Fruit fly (Drosophila melanogaster): ENCODE results near the gene Usp12-46.

Gene Usp12-46

DNA sequence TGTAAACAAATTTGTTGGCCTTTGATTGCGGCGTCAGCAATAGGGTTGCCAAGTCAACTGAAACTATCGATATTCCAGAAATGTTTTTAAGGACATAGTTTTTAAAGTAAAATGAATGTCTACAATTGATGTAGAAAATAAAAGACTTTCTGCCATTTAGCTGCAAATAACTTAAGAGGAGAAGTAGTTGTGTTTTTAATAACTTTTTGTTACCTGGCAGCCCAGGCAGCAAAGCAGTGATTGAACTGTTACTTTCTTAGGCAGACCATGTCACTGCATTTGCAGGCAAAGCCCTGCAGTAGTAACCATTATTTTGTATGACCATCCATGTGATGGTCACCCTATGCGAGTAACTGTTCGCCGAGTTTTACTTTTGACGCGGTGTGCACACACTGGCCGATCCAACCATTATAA is at the start of gene Usp12-46, which contains the start of the genes rumi and CG7029 (continued):
- peak; percentile 76 for TF ChIP-seq CG12942 (GFP tag; optimal IDR thresholded peaks at IDR 0.05)
- no peak for TF ChIP-seq tna (GFP tag; IDR thresholded peaks at IDR 0.05; ENCODE audit: partially characterized antibody)
- TF ChIP-seq CG6272 (GFP tag; IDR thresholded peaks at IDR 0.05) = peak; percentile 76
- TF ChIP-seq schlank (tag; optimal IDR thresholded peaks at IDR 0.05) = peak; percentile 59
- peak; percentile 46 for TF ChIP-seq CG2875 (GFP tag; optimal IDR thresholded peaks at IDR 0.05)
- TF ChIP-seq CG16815 (GFP tag; optimal IDR thresholded peaks at IDR 0.05) = peak; percentile 79
- peak; percentile 91 for TF ChIP-seq CG8944 (GFP tag; optimal IDR thresholded peaks at IDR 0.05)
- TF ChIP-seq Lpt (GFP tag; optimal IDR thresholded peaks at IDR 0.05) = no peak
- TF ChIP-seq twi (tag; optimal IDR thresholded peaks at IDR 0.05) = peak; percentile 80
- peak; percentile 74 for TF ChIP-seq Nf-YA (GFP tag; IDR thresholded peaks at IDR 0.05)
- peak; percentile 57 for TF ChIP-seq cwo (GFP tag; optimal IDR thresholded peaks at IDR 0.05)
- peak; percentile 61 for TF ChIP-seq Opbp (GFP tag; IDR thresholded peaks at IDR 0.05; ENCODE audit: partially characterized antibody)
- peak; percentile 82 for TF ChIP-seq fd96Cb (tag; optimal IDR thresholded peaks at IDR 0.05)
- TF ChIP-seq Ada2b (GFP tag; IDR thresholded peaks at IDR 0.05) = peak; percentile 81
- peak; percentile 76 for TF ChIP-seq fd102C (GFP tag; optimal IDR thresholded peaks at IDR 0.05)
- TF ChIP-seq lov (optimal IDR thresholded peaks at IDR 0.05) = no peak
- peak; percentile 84; the same call in 2 of the 3 replicates for TF ChIP-seq lov (GFP tag; IDR thresholded peaks at IDR 0.05)
- TF ChIP-seq MTF-1 (GFP tag; optimal IDR thresholded peaks at IDR 0.05; ENCODE audit: borderline replicate concordance) = peak; percentile 46
- TF ChIP-seq pb (GFP tag; optimal IDR thresholded peaks at IDR 0.05) = peak; percentile 80
- no peak for TF ChIP-seq br (optimal IDR thresholded peaks at IDR 0.05)
- TF ChIP-seq kay (GFP tag; optimal IDR thresholded peaks at IDR 0.05) = peak; percentile 79
- TF ChIP-seq cad (GFP tag; optimal IDR thresholded peaks at IDR 0.05) = no peak
- TF ChIP-seq CG4424 (GFP tag; optimal IDR thresholded peaks at IDR 0.05) = peak; percentile 88
- peak; percentile 98 for TF ChIP-seq Med (GFP tag)
- peak; percentile 85 for TF ChIP-seq CG4617 (GFP tag; optimal IDR thresholded peaks at IDR 0.05; ENCODE audit: borderline replicate concordance)
- peak; percentile 88 for TF ChIP-seq Hr3 (GFP tag; optimal IDR thresholded peaks at IDR 0.05)
- TF ChIP-seq CG17612 (GFP tag; IDR thresholded peaks at IDR 0.05) = peak; percentile 62; the same call in 1 of the 2 replicates
- peak; percentile 72 for TF ChIP-seq CG3407 (GFP tag; optimal IDR thresholded peaks at IDR 0.05)
- peak; percentile 84 for TF ChIP-seq Aef1 (GFP tag; IDR thresholded peaks at IDR 0.05)
- peak; percentile 60; the same call in 2 of the 3 replicates for TF ChIP-seq CG7357 (GFP tag; IDR thresholded peaks at IDR 0.05)
- TF ChIP-seq NK7.1 (GFP tag; optimal IDR thresholded peaks at IDR 0.05) = peak; percentile 81
- TF ChIP-seq CTCF (GFP tag; optimal IDR thresholded peaks at IDR 0.05) = no peak
- peak; percentile 66; the same call in 1 of the 2 replicates for TF ChIP-seq bowl (GFP tag; IDR thresholded peaks at IDR 0.05)

DNA sequence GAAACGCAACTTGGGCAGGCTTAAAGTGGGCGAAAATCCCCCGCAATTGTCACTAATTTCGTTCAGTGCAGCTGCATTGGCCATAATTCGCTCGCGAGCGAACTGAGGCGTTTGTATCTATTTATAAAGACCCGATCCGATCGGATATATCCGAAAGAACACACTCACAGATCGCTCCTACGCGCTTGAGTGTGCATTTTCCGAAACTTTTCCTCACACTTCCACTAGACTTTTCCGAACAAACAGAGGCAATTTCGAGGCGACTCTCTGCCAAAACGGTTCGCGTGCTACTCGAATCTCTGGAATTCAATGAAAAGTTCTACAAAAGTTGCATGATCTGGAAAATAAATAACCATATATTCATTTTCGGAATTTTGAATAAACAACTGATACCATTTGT is 48.9 kb upstream of the Usp12-46 start, which contains the start of the genes CG6972 and CCAP:
Gene CG6972 (plus strand): TSS at position 215 of the 400 bp plus-strand sequence.
Gene CCAP (minus strand): TSS at position 292 of the 400 bp plus-strand sequence.
- TF ChIP-seq Deaf1 (tag; optimal IDR thresholded peaks at IDR 0.05) (peak; percentile 72), Sin3A (optimal IDR thresholded peaks at IDR 0.05) (no peak), bcd (GFP tag; optimal IDR thresholded peaks at IDR 0.05) (no peak), fru (optimal IDR thresholded peaks at IDR 0.05) (no peak), gsb (GFP tag; IDR thresholded peaks at IDR 0.05) (no peak), sqz (GFP tag; optimal IDR thresholded peaks at IDR 0.05) (no peak), CG4404 (GFP tag; IDR thresholded peaks at IDR 0.05) (no peak), sens-2 (GFP tag; IDR thresholded peaks at IDR 0.05) (no peak), corto (GFP tag; optimal IDR thresholded peaks at IDR 0.05) (no peak), sens (GFP tag) (peak; percentile 50), z (GFP tag; IDR thresholded peaks at IDR 0.05) (peak; percentile 63; the same call in 1 of the 3 replicates), CG9932 (GFP tag; IDR thresholded peaks at IDR 0.05) (0 out of 2 replicates have a peak, but pooled peaks have one; percentile 23), prd (optimal IDR thresholded peaks at IDR 0.05) (no peak), prd (GFP tag; IDR thresholded peaks at IDR 0.05) (peak; percentile 20; the same call in 1 of the 3 replicates), sd (tag; optimal IDR thresholded peaks at IDR 0.05) (peak; percentile 21)

All from whole organism, embryonic.